Comparison of ENCODE assay signal across 1 worm cellular context in genomic region chrX:11409457-11409856, ce11.
A peak's percentile ranks its signal among the peaks of the same experiment; 100 is the strongest.
TF ChIP-seq lines count a peak whose summit lies in the region.

No protein-coding gene starts in this region.

TF ChIP-seq in whole organism, L1 larva, 84 proteins besides CTCF, POLR2A, EP300 and RAD21 (continued from another document):
- TF ChIP-seq jun-1 (tag; optimal IDR thresholded peaks at IDR 0.05; lab: Kevin White, UChicago) = peak; percentile 55
- TF ChIP-seq efl-1 (optimal IDR thresholded peaks at IDR 0.05; lab: Kevin White, UChicago) = no peak
- peak in 1 of 2 experiments; percentile 55 for TF ChIP-seq efl-1 (GFP tag; optimal IDR thresholded peaks at IDR 0.05 in 1 of 2; lab: Kevin White, UChicago)
- no peak for TF ChIP-seq pqm-1 (tag; optimal IDR thresholded peaks at IDR 0.05; lab: Kevin White, UChicago)
- TF ChIP-seq C04F5.9 (tag; optimal IDR thresholded peaks at IDR 0.05; lab: Kevin White, UChicago) = no peak
- no peak for TF ChIP-seq egl-13 (tag; optimal IDR thresholded peaks at IDR 0.05; lab: Kevin White, UChicago)
- no peak for TF ChIP-seq nhr-76 (tag; optimal IDR thresholded peaks at IDR 0.05; lab: Kevin White, UChicago)
- TF ChIP-seq vab-15 (tag; optimal IDR thresholded peaks at IDR 0.05; lab: Kevin White, UChicago) = no peak
- TF ChIP-seq snu-23 (GFP tag; optimal IDR thresholded peaks at IDR 0.05; lab: Kevin White, UChicago) = peak; percentile 32
- peak; percentile 47 for TF ChIP-seq lin-14 (GFP tag; optimal IDR thresholded peaks at IDR 0.05; lab: Kevin White, UChicago)
- TF ChIP-seq lir-3 (tag; optimal IDR thresholded peaks at IDR 0.05; lab: Kevin White, UChicago; ENCODE audit: poor library complexity) = peak; percentile 4
- TF ChIP-seq zip-4 (GFP tag; optimal IDR thresholded peaks at IDR 0.05; lab: Kevin White, UChicago) = no peak
- TF ChIP-seq ceh-63 (GFP tag; optimal IDR thresholded peaks at IDR 0.05; lab: Kevin White, UChicago) = no peak
- TF ChIP-seq snpc-4 (tag; optimal IDR thresholded peaks at IDR 0.05; lab: Kevin White, UChicago) = no peak
- peak; percentile 38; the same call in 1 of the 2 replicates for TF ChIP-seq nhr-19 (GFP tag; conservative IDR thresholded peaks at IDR 0.05; lab: Robert Waterston, UW)
- no peak for TF ChIP-seq ceh-88 (GFP tag; IDR thresholded peaks at IDR 0.05; lab: Robert Waterston, UW)
